Worm (Caenorhabditis elegans) whole organism, L1 larva: ENCODE results near the gene scl-5.

ENCODE experiments used
- F16B12.6 ChIP-seq: fragments of 150-350 bp; optimal IDR thresholded peaks from 2 replicates; lab custom pipeline; 2014; ENCODE audit warnings: missing biosample characterization, missing genetic modification characterization
- aha-1 ChIP-seq: fragments of 150-350 bp; optimal IDR thresholded peaks from 2 replicates; lab custom pipeline; 2014; ENCODE audit warnings: missing biosample characterization, missing genetic modification characterization
- ceh-82 ChIP-seq, 3 experiments: fragments of 150-350 bp in 1 of 3; sonication (generic microtip) in 2 of 3; optimal IDR thresholded peaks; 2 replicates each; lab custom pipeline; 2014 to 2017; ENCODE audit warnings: missing biosample characterization in 3 of 3, missing genetic modification characterization in 3 of 3
- hlh-17 ChIP-seq: fragments of 200-800 bp; sonication (Bioruptor generic); optimal IDR thresholded peaks from 2 replicates; lab custom pipeline; 2018; ENCODE audit warnings: missing genetic modification characterization, mild to moderate bottlenecking, missing compliant biosample characterization, moderate library complexity, borderline replicate concordance
- lin-14 ChIP-seq: fragments of 200-800 bp; sonication (Bioruptor generic); optimal IDR thresholded peaks from 2 replicates; lab custom pipeline; 2018; ENCODE audit warnings: mild to moderate bottlenecking, missing genetic modification characterization, moderate library complexity, missing compliant biosample characterization
- lin-39 ChIP-seq: fragments of 150-350 bp; optimal IDR thresholded peaks from 2 replicates; lab custom pipeline; 2014; ENCODE audit warnings: missing biosample characterization, missing genetic modification reagents, missing genetic modification characterization
- pqm-1 ChIP-seq: sonication (generic microtip); optimal IDR thresholded peaks from 3 replicates; lab custom pipeline; 2017; ENCODE audit warnings: missing biosample characterization, missing genetic modification characterization
- rnt-1 ChIP-seq: sonication (generic microtip); optimal IDR thresholded peaks from 2 replicates; lab custom pipeline; 2016; ENCODE audit warnings: mild to moderate bottlenecking, missing genetic modification characterization, moderate library complexity, missing compliant biosample characterization
- zip-4 ChIP-seq: fragments of 200-800 bp; sonication (Bioruptor generic); optimal IDR thresholded peaks from 2 replicates; lab custom pipeline; 2018; ENCODE audit warnings: mild to moderate bottlenecking, missing genetic modification characterization, moderate library complexity, missing compliant biosample characterization

ce11 chrIV:13067200-13067599, 3.4 kb downstream of the scl-5 start, which contains the start of gene col-131:
- TF ChIP-seq lin-14 (GFP tag; lab: Kevin White, UChicago) (no peak), aha-1 (tag; lab: Kevin White, UChicago) (no peak), pqm-1 (tag; lab: Kevin White, UChicago) (no peak), zip-4 (no peak), rnt-1 (tag; lab: Kevin White, UChicago) (no peak), ceh-82 (tag; optimal IDR thresholded peaks at IDR 0.05; lab: Kevin White, UChicago) (no peak), lin-39 (tag; lab: Kevin White, UChicago) (no peak), hlh-17 (GFP tag; lab: Kevin White, UChicago) (no peak), F16B12.6 (tag; lab: Kevin White, UChicago) (no peak)
